Worm (Caenorhabditis elegans) whole organism, early embryonic: ENCODE measurements around the gene glb-10.

Experiments
- F13C5.2 ChIP-seq: sonication (generic microtip); optimal IDR thresholded peaks from 2 replicates; lab custom pipeline; 2017; ENCODE audit warnings: mild to moderate bottlenecking, missing genetic modification characterization, inconsistent platforms, missing compliant biosample characterization
- aly-1 ChIP-seq: sonication (generic microtip); optimal IDR thresholded peaks from 2 replicates; lab custom pipeline; 2016; ENCODE audit warnings: missing genetic modification characterization, missing compliant biosample characterization
- ama-1 ChIP-seq: fragments of 150-350 bp; optimal IDR thresholded peaks from 2 replicates; lab custom pipeline; 2014
- ceh-13 ChIP-seq: fragments of 200-800 bp; sonication (Bioruptor generic); optimal IDR thresholded peaks from 2 replicates; lab custom pipeline; 2018; ENCODE audit warnings: mild to moderate bottlenecking, missing genetic modification characterization, missing compliant biosample characterization
- ceh-36 ChIP-seq: sonication (generic microtip); optimal IDR thresholded peaks from 2 replicates; lab custom pipeline; 2016; ENCODE audit warnings: missing genetic modification characterization, inconsistent platforms, missing compliant biosample characterization
- flt-1 ChIP-seq: fragments of 200-800 bp; sonication (Bioruptor generic); IDR thresholded peaks from 2 replicates; pipeline ENCODE4 v1.3.6; 2022; ENCODE audit warnings: missing genetic modification characterization, missing compliant biosample characterization
- hmbx-1 ChIP-seq: sonication (generic microtip); optimal IDR thresholded peaks from 2 replicates; lab custom pipeline; 2016; ENCODE audit warnings: mild to moderate bottlenecking, missing genetic modification characterization, missing compliant biosample characterization
- hmg-4 ChIP-seq: fragments of 200-800 bp; sonication (Bioruptor generic); optimal IDR thresholded peaks from 2 replicates; lab custom pipeline; 2018; ENCODE audit warnings: mild to moderate bottlenecking, missing genetic modification characterization, missing compliant biosample characterization
- hnd-1 ChIP-seq: sonication (generic microtip); optimal IDR thresholded peaks from 2 replicates; lab custom pipeline; 2016; ENCODE audit warnings: missing genetic modification characterization, missing compliant biosample characterization
- pes-1 ChIP-seq: fragments of 200-800 bp; sonication (Bioruptor generic); IDR thresholded peaks from 2 replicates; pipeline ENCODE4 v1.3.6; 2022; ENCODE audit warnings: missing genetic modification reagents, missing genetic modification characterization, missing compliant biosample characterization
- scrt-1 ChIP-seq: fragments of 200-800 bp; sonication (Bioruptor generic); IDR thresholded peaks from 2 replicates; pipeline ENCODE4 v1.3.6; 2022; ENCODE audit warnings: missing genetic modification characterization, missing compliant biosample characterization
- sea-1 ChIP-seq: fragments of 200-800 bp; sonication (Bioruptor generic); conservative IDR thresholded peaks from 2 replicates; pipeline ENCODE4 v1.3.6; 2022; ENCODE audit warnings: missing genetic modification characterization, missing compliant biosample characterization
- tbx-11 ChIP-seq: fragments of 200-800 bp; sonication (Bioruptor generic); IDR thresholded peaks from 2 replicates; pipeline ENCODE4 v1.3.6; 2022; ENCODE audit warnings: missing genetic modification characterization, missing compliant biosample characterization
- tra-4 ChIP-seq: sonication (generic microtip); optimal IDR thresholded peaks from 2 replicates; lab custom pipeline; 2017; ENCODE audit warnings: missing genetic modification characterization, missing compliant biosample characterization

DNA sequence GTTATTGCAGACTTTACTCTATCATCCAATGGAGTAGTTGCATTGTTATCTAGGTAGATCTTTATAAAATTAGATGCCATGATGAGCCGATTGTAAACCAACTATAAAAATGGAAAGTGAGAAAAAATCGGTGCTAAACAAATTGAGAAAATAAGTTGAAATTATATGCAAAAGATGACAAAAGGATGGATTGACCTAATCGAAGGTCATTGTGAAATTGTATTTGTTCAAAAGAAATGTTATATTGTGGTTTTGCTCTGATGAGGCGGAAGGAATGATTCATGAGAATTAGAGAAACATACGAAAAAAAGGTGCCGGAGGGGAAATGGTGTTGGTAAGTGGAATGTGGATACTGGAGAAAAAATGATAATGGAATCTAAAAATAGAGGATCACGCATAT, 28.1 kb downstream of the glb-10 start, which contains the start of gene scly-1:
- TF ChIP-seq hmg-4 (GFP tag; lab: Kevin White, UChicago) (no peak), scrt-1 (GFP tag; lab: Robert Waterston, UW) (no peak), tbx-11 (GFP tag; lab: Robert Waterston, UW) (no peak), flt-1 (GFP tag; lab: Robert Waterston, UW) (no peak), ama-1 (lab: Kevin White, UChicago) (no peak), ceh-13 (GFP tag; lab: Kevin White, UChicago) (no peak), F13C5.2 (tag; lab: Kevin White, UChicago) (no peak), sea-1 (GFP tag; lab: Robert Waterston, UW) (no peak), aly-1 (no peak), hmbx-1 (tag; lab: Kevin White, UChicago) (no peak), pes-1 (no peak), hnd-1 (tag; lab: Kevin White, UChicago) (no peak), ceh-36 (no peak), tra-4 (tag; lab: Kevin White, UChicago) (no peak)
